Worm (Caenorhabditis elegans) whole organism, L4 larva: ENCODE results near the gene K08E4.2.

Source experiments
- F26F4.8 ChIP-seq: fragments of 200-800 bp; sonication (Bioruptor generic); conservative IDR thresholded peaks from 2 replicates; pipeline ENCODE4 v1.3.6; 2022; ENCODE audit warnings: missing genetic modification characterization, missing compliant biosample characterization
- F37D6.2 ChIP-seq: sonication (generic microtip); optimal IDR thresholded peaks from 2 replicates; lab custom pipeline; 2016; ENCODE audit warnings: mild to moderate bottlenecking, missing genetic modification characterization, missing compliant biosample characterization
- Y105C5A.15 ChIP-seq: fragments of 200-800 bp; sonication (Bioruptor generic); IDR thresholded peaks from 2 replicates; pipeline ENCODE4 v1.3.6; 2022; ENCODE audit warnings: missing genetic modification characterization, missing compliant biosample characterization
- Y5F2A.4 ChIP-seq: fragments of 200-800 bp; sonication (Bioruptor generic); optimal IDR thresholded peaks from 2 replicates; lab custom pipeline; 2018; ENCODE audit warnings: mild to moderate bottlenecking, missing genetic modification characterization, missing compliant biosample characterization
- ama-1 ChIP-seq: fragments of 150-350 bp; optimal IDR thresholded peaks from 2 replicates; lab custom pipeline; 2014; ENCODE audit warnings: inconsistent platforms, mixed read lengths
- arid-1 ChIP-seq: fragments of 200-800 bp; sonication (Bioruptor generic); conservative IDR thresholded peaks from 2 replicates; pipeline ENCODE4 v1.3.6; 2022; ENCODE audit warnings: missing genetic modification reagents, missing genetic modification characterization, missing compliant biosample characterization
- attf-4 ChIP-seq: sonication (generic microtip); optimal IDR thresholded peaks from 3 replicates; lab custom pipeline; 2017; ENCODE audit warnings: missing biosample characterization, missing genetic modification characterization
- ceh-32 ChIP-seq: sonication (generic microtip); optimal IDR thresholded peaks from 2 replicates; lab custom pipeline; 2016; ENCODE audit warnings: mild to moderate bottlenecking, missing genetic modification characterization, missing compliant biosample characterization; ENCODE audit not compliant: poor library complexity
- cey-2 ChIP-seq: sonication (generic microtip); optimal IDR thresholded peaks from 3 replicates; lab custom pipeline; 2017; ENCODE audit warnings: missing genetic modification characterization, mild to moderate bottlenecking, missing compliant biosample characterization, antibody characterized with exemption, borderline replicate concordance; ENCODE audit not compliant: insufficient read depth
- ctbp-1 ChIP-seq: fragments of 200-800 bp; sonication (Bioruptor generic); IDR thresholded peaks from 2 replicates; pipeline ENCODE4 v1.3.6; 2022; ENCODE audit warnings: missing genetic modification reagents, missing genetic modification characterization, missing compliant biosample characterization
- daf-12 ChIP-seq: fragments of 150-350 bp; optimal IDR thresholded peaks from 2 replicates; lab custom pipeline; 2014; ENCODE audit warnings: missing biosample characterization, missing genetic modification reagents, missing genetic modification characterization
- dmd-6 ChIP-seq: fragments of 200-800 bp; sonication (Bioruptor generic); IDR thresholded peaks from 2 replicates; pipeline ENCODE4 v1.3.6; 2022; ENCODE audit warnings: missing genetic modification reagents, missing genetic modification characterization, missing compliant biosample characterization
- dve-1 ChIP-seq: sonication (generic microtip); optimal IDR thresholded peaks from 2 replicates; lab custom pipeline; 2017; ENCODE audit warnings: antibody characterized with exemption, mild to moderate bottlenecking, missing genetic modification characterization, missing compliant biosample characterization; ENCODE audit not compliant: insufficient read depth
- egl-27 ChIP-seq: sonication (generic microtip); optimal IDR thresholded peaks from 3 replicates; lab custom pipeline; 2017; ENCODE audit warnings: missing biosample characterization, missing genetic modification reagents, missing genetic modification characterization
- hlh-30 ChIP-seq: sonication (generic microtip); optimal IDR thresholded peaks from 2 replicates; lab custom pipeline; 2017; ENCODE audit warnings: antibody characterized with exemption, mild to moderate bottlenecking, missing genetic modification characterization, missing compliant biosample characterization; ENCODE audit not compliant: insufficient read depth
- hmg-1.1 ChIP-seq: fragments of 200-800 bp; sonication (Bioruptor generic); IDR thresholded peaks from 2 replicates; pipeline ENCODE4 v1.3.6; 2022; ENCODE audit warnings: missing genetic modification reagents, missing genetic modification characterization, missing compliant biosample characterization
- lim-7 ChIP-seq: fragments of 200-800 bp; sonication (Bioruptor generic); IDR thresholded peaks from 2 replicates; pipeline ENCODE4 v1.3.6; 2022; ENCODE audit warnings: missing genetic modification characterization, missing compliant biosample characterization
- lin-1 ChIP-seq: fragments of 200-800 bp; sonication (Bioruptor generic); IDR thresholded peaks from 2 replicates; pipeline ENCODE4 v1.3.6; 2022; ENCODE audit warnings: missing genetic modification reagents, missing genetic modification characterization, missing compliant biosample characterization
- lin-13 ChIP-seq: fragments of 150-350 bp; optimal IDR thresholded peaks from 2 replicates; lab custom pipeline; 2014; ENCODE audit warnings: missing biosample characterization, missing genetic modification reagents, missing genetic modification characterization
- lin-15B ChIP-seq: fragments of 150-350 bp; sonication (generic microtip); optimal IDR thresholded peaks from 3 replicates; lab custom pipeline; 2014; ENCODE audit warnings: missing biosample characterization, missing genetic modification characterization
- mxl-3 ChIP-seq: fragments of 200-800 bp; sonication (Bioruptor generic); optimal IDR thresholded peaks from 2 replicates; lab custom pipeline; 2018; ENCODE audit warnings: mild to moderate bottlenecking, missing genetic modification characterization, missing compliant biosample characterization
- nhr-10 ChIP-seq: fragments of 150-350 bp; optimal IDR thresholded peaks from 2 replicates; lab custom pipeline; 2014; ENCODE audit warnings: missing biosample characterization, missing genetic modification characterization
- nhr-11 ChIP-seq: fragments of 150-350 bp; optimal IDR thresholded peaks from 2 replicates; lab custom pipeline; 2014; ENCODE audit warnings: missing biosample characterization, missing genetic modification characterization
- nhr-111 ChIP-seq: fragments of 200-800 bp; sonication (Bioruptor generic); optimal IDR thresholded peaks from 2 replicates; lab custom pipeline; 2018; ENCODE audit warnings: mild to moderate bottlenecking, missing genetic modification characterization, missing compliant biosample characterization
- nhr-25 ChIP-seq: sonication (generic microtip); optimal IDR thresholded peaks from 2 replicates; lab custom pipeline; 2017; ENCODE audit warnings: missing genetic modification characterization, mild to moderate bottlenecking, missing compliant biosample characterization, antibody characterized with exemption, moderate library complexity, borderline replicate concordance; ENCODE audit not compliant: insufficient read depth
- nhr-48 ChIP-seq: sonication (generic microtip); optimal IDR thresholded peaks from 2 replicates; lab custom pipeline; 2016; ENCODE audit warnings: mild to moderate bottlenecking, missing genetic modification characterization, missing compliant biosample characterization
- nhr-6 ChIP-seq: fragments of 150-350 bp; optimal IDR thresholded peaks from 2 replicates; lab custom pipeline; 2014; ENCODE audit warnings: missing biosample characterization, missing genetic modification characterization
- nhr-77 ChIP-seq: fragments of 150-350 bp; optimal IDR thresholded peaks from 2 replicates; lab custom pipeline; 2014; ENCODE audit warnings: missing biosample characterization, missing genetic modification characterization
- saeg-2 ChIP-seq: fragments of 200-800 bp; sonication (Bioruptor generic); IDR thresholded peaks from 2 replicates; pipeline ENCODE4 v1.3.6; 2022; ENCODE audit warnings: missing genetic modification reagents, missing genetic modification characterization, missing compliant biosample characterization
- set-16 ChIP-seq: fragments of 200-800 bp; sonication (Bioruptor generic); IDR thresholded peaks from 2 replicates; pipeline ENCODE4 v1.3.6; 2022; ENCODE audit warnings: missing genetic modification reagents, missing genetic modification characterization, missing compliant biosample characterization
- skn-1 ChIP-seq: fragments of 150-350 bp; optimal IDR thresholded peaks from 2 replicates; lab custom pipeline; 2014; ENCODE audit warnings: missing biosample characterization, missing genetic modification characterization
- snpc-1.2 ChIP-seq: fragments of 200-800 bp; sonication (Bioruptor generic); IDR thresholded peaks from 2 replicates; pipeline ENCODE4 v1.3.6; 2022; ENCODE audit warnings: missing genetic modification reagents, missing genetic modification characterization, missing compliant biosample characterization
- spr-3 ChIP-seq: fragments of 200-800 bp; sonication (Bioruptor generic); optimal IDR thresholded peaks from 2 replicates; lab custom pipeline; 2018; ENCODE audit warnings: mild to moderate bottlenecking, missing genetic modification characterization, missing compliant biosample characterization
- tra-1 ChIP-seq: fragments of 200-800 bp; sonication (Bioruptor generic); IDR thresholded peaks from 2 replicates; pipeline ENCODE4 v1.3.6; 2022; ENCODE audit warnings: missing genetic modification reagents, missing genetic modification characterization, missing compliant biosample characterization
- unc-39 ChIP-seq: sonication (generic microtip); optimal IDR thresholded peaks from 2 replicates; lab custom pipeline; 2017; ENCODE audit warnings: missing biosample characterization, missing genetic modification characterization
- unc-62 ChIP-seq, 3 experiments: fragments of 150-350 bp in 1 of 3; sonication (generic microtip); optimal IDR thresholded peaks in 2 of 3; peaks in 1 of 3; 1 replicate in 1 of 3; 2 replicates in 2 of 3; lab custom pipeline; 2014 to 2017; ENCODE audit warnings: missing biosample characterization in 3 of 3, missing genetic modification characterization in 3 of 3, missing genetic modification reagents in 3 of 3, missing genotype in 1 of 3
- vab-7 ChIP-seq: fragments of 200-800 bp; sonication (Bioruptor generic); IDR thresholded peaks from 2 replicates; pipeline ENCODE4 v1.3.6; 2022; ENCODE audit warnings: missing genetic modification reagents, missing genetic modification characterization, missing compliant biosample characterization
- zfp-2 ChIP-seq: sonication (generic microtip); optimal IDR thresholded peaks from 2 replicates; lab custom pipeline; 2016; ENCODE audit warnings: mild to moderate bottlenecking, missing genetic modification characterization, missing compliant biosample characterization
- ztf-11 ChIP-seq: fragments of 150-350 bp; optimal IDR thresholded peaks from 2 replicates; lab custom pipeline; 2014; ENCODE audit warnings: missing biosample characterization, missing genetic modification characterization
- ztf-7 ChIP-seq: fragments of 150-350 bp; optimal IDR thresholded peaks from 2 replicates; lab custom pipeline; 2014; ENCODE audit warnings: missing biosample characterization, missing genetic modification characterization

The K08E4.2 gene

ce11 chrIV:12029722-12030182 is 26.7 kb downstream of the K08E4.2 start, which contains the start of gene T12G3.11 (continued):
- no peak for TF ChIP-seq nhr-25 (tag; lab: Kevin White, UChicago)
- TF ChIP-seq cey-2 (tag; lab: Kevin White, UChicago): no peak
- TF ChIP-seq hlh-30: peak; percentile 12
- TF ChIP-seq arid-1 (GFP tag; lab: Robert Waterston, UW): no peak
- no peak for TF ChIP-seq spr-3
- TF ChIP-seq ctbp-1 (GFP tag; lab: Robert Waterston, UW): no peak
- no peak for TF ChIP-seq unc-62 (GFP tag; optimal IDR thresholded peaks at IDR 0.05 in 1 of 2; lab: Kevin White, UChicago)
- TF ChIP-seq unc-62 (tag; optimal IDR thresholded peaks at IDR 0.05; lab: Kevin White, UChicago): no peak
- 0 out of 2 replicates have a peak, but pooled peaks have one; percentile 8 for TF ChIP-seq dmd-6
- TF ChIP-seq tra-1 (GFP tag; lab: Robert Waterston, UW): no peak
- TF ChIP-seq egl-27 (tag; lab: Kevin White, UChicago): no peak
- TF ChIP-seq attf-4 (tag; lab: Kevin White, UChicago): no peak
- TF ChIP-seq unc-39 (tag; lab: Kevin White, UChicago): no peak
- no peak for TF ChIP-seq lim-7 (GFP tag; lab: Robert Waterston, UW)
- TF ChIP-seq F37D6.2 (tag; lab: Kevin White, UChicago): no peak
- no peak for TF ChIP-seq set-16
- TF ChIP-seq Y105C5A.15 (GFP tag; lab: Robert Waterston, UW): no peak
- no peak for TF ChIP-seq ceh-32 (tag; lab: Kevin White, UChicago)
- no peak for TF ChIP-seq daf-12
- peak; percentile 39 for TF ChIP-seq dve-1 (tag; lab: Kevin White, UChicago)
- TF ChIP-seq nhr-111 (GFP tag; lab: Kevin White, UChicago): no peak
- TF ChIP-seq nhr-6 (tag; lab: Kevin White, UChicago): no peak
- no peak for TF ChIP-seq F26F4.8
- no peak for TF ChIP-seq saeg-2 (GFP tag; lab: Robert Waterston, UW)
- no peak for TF ChIP-seq mxl-3 (GFP tag; lab: Kevin White, UChicago)
- TF ChIP-seq ztf-11 (tag; lab: Kevin White, UChicago): no peak
- TF ChIP-seq skn-1: no peak
- no peak for TF ChIP-seq ama-1 (lab: Kevin White, UChicago)

- TF ChIP-seq nhr-6 (tag; lab: Kevin White, UChicago): no peak
- TF ChIP-seq Y5F2A.4 (GFP tag; lab: Kevin White, UChicago): no peak
- TF ChIP-seq nhr-77 (tag; lab: Kevin White, UChicago): no peak
- TF ChIP-seq saeg-2 (GFP tag; lab: Robert Waterston, UW): no peak
- TF ChIP-seq nhr-48 (tag; lab: Kevin White, UChicago): no peak
- TF ChIP-seq ztf-7 (tag; lab: Kevin White, UChicago): no peak
- no peak for TF ChIP-seq nhr-11
- TF ChIP-seq lin-13 (GFP tag; lab: Kevin White, UChicago): no peak
- TF ChIP-seq lin-1 (GFP tag; lab: Robert Waterston, UW): no peak
- no peak for TF ChIP-seq daf-12
- no peak for TF ChIP-seq egl-27 (tag; lab: Kevin White, UChicago)
- TF ChIP-seq snpc-1.2 (GFP tag; lab: Robert Waterston, UW): no peak
- no peak for TF ChIP-seq lin-15B (tag; lab: Kevin White, UChicago)
- no peak for TF ChIP-seq dmd-6
- TF ChIP-seq dve-1 (tag; lab: Kevin White, UChicago): no peak
- no peak for TF ChIP-seq zfp-2
- TF ChIP-seq hmg-1.1 (GFP tag; lab: Robert Waterston, UW): no peak
- no peak for TF ChIP-seq vab-7 (GFP tag; lab: Robert Waterston, UW)
- TF ChIP-seq nhr-10 (tag; lab: Kevin White, UChicago): no peak
These were observed 27.4 kb downstream of the K08E4.2 start, which contains the start of gene tgn-38 for ce11 chrIV:12029074-12029473. TSS of gene tgn-38 (minus strand) at chrIV:12029174.
